Fruit fly (Drosophila melanogaster): Measurements from ENCODE around the gene eIF2beta.

- TF ChIP-seq fd96Ca (GFP tag; IDR thresholded peaks at IDR 0.05) = no peak
- no peak for TF ChIP-seq Pif1A (GFP tag; optimal IDR thresholded peaks at IDR 0.05)
- no peak for TF ChIP-seq EcR (GFP tag; optimal IDR thresholded peaks at IDR 0.05)
These were observed 20.5 kb downstream of the eIF2beta start for dm6 chr3L:12505990-12506389.
